Worm (Caenorhabditis elegans) whole organism, L3 larva: ENCODE data around the gene gldi-7.

Experiments used
- aly-2 ChIP-seq: fragments of 150-350 bp; optimal IDR thresholded peaks from 2 replicates; lab custom pipeline; 2014; ENCODE audit warnings: missing biosample characterization, missing genetic modification characterization
- ama-1 ChIP-seq: fragments of 150-350 bp; optimal IDR thresholded peaks from 2 replicates; lab custom pipeline; 2018
- ceh-82 ChIP-seq: fragments of 150-350 bp; optimal IDR thresholded peaks from 2 replicates; lab custom pipeline; 2014; ENCODE audit warnings: missing biosample characterization, missing genetic modification characterization
- nhr-11 ChIP-seq: fragments of 150-350 bp; optimal IDR thresholded peaks from 2 replicates; lab custom pipeline; 2014; ENCODE audit warnings: missing biosample characterization, missing genetic modification characterization
- nhr-23 ChIP-seq: fragments of 150-350 bp; optimal IDR thresholded peaks from 2 replicates; lab custom pipeline; 2014; ENCODE audit warnings: missing biosample characterization, missing genetic modification reagents, missing genetic modification characterization
- nhr-28 ChIP-seq: fragments of 150-350 bp; optimal IDR thresholded peaks from 2 replicates; lab custom pipeline; 2014; ENCODE audit warnings: missing biosample characterization, missing genetic modification characterization
- nhr-76 ChIP-seq: fragments of 150-350 bp; sonication (generic microtip); optimal IDR thresholded peaks from 5 replicates; lab custom pipeline; 2014; ENCODE audit warnings: missing biosample characterization, missing genetic modification characterization
- nhr-77 ChIP-seq: fragments of 150-350 bp; optimal IDR thresholded peaks from 2 replicates; lab custom pipeline; 2014; ENCODE audit warnings: missing biosample characterization, missing genetic modification characterization
- pha-4 ChIP-seq: fragments of 150-350 bp; optimal IDR thresholded peaks from 2 replicates; lab custom pipeline; 2014; ENCODE audit warnings: missing biosample characterization, missing genetic modification reagents, missing genetic modification characterization
- pqm-1 ChIP-seq: fragments of 150-350 bp; optimal IDR thresholded peaks from 2 replicates; lab custom pipeline; 2017; ENCODE audit warnings: missing biosample characterization, missing genetic modification characterization, inconsistent platforms
- unc-62 ChIP-seq: fragments of 150-350 bp; sonication (generic microtip); optimal IDR thresholded peaks from 4 replicates; lab custom pipeline; 2014; ENCODE audit warnings: missing biosample characterization, missing genetic modification reagents, missing genetic modification characterization
- zag-1 ChIP-seq: fragments of 150-350 bp; optimal IDR thresholded peaks from 2 replicates; lab custom pipeline; 2014; ENCODE audit warnings: missing biosample characterization, missing genetic modification characterization

- TF ChIP-seq nhr-11 (tag; lab: Kevin White, UChicago) (no peak), nhr-28 (no peak), nhr-76 (tag; lab: Kevin White, UChicago) (no peak), ceh-82 (tag; lab: Kevin White, UChicago) (no peak), ama-1 (lab: Kevin White, UChicago) (no peak), aly-2 (tag; lab: Kevin White, UChicago) (no peak), pqm-1 (tag; lab: Kevin White, UChicago) (no peak), nhr-77 (tag; lab: Kevin White, UChicago) (no peak), zag-1 (tag; lab: Kevin White, UChicago) (no peak), pha-4 (tag; lab: Kevin White, UChicago) (no peak), nhr-23 (tag; lab: Kevin White, UChicago) (no peak), unc-62 (GFP tag; lab: Kevin White, UChicago) (no peak)
Observed at ce11 chrII:8518210-8518609, 12.8 kb downstream of the gldi-7 start, which contains the start of gene T13H5.8.
